Fruit fly (Drosophila melanogaster): ENCODE data around the gene Osi5.
A peak's percentile ranks its signal among the peaks of the same experiment; 100 is the strongest.

The Osi5 gene

dm6 chr3R:6241289-6241688, 14.0 kb downstream of the Osi5 start (continued):
- no peak for TF ChIP-seq CG1832 (GFP tag; optimal IDR thresholded peaks at IDR 0.05)
- no peak for TF ChIP-seq abd-A (tag; optimal IDR thresholded peaks at IDR 0.05)
- TF ChIP-seq gem (tag; optimal IDR thresholded peaks at IDR 0.05) = peak; percentile 70
- no peak for TF ChIP-seq Bteb2 (GFP tag; optimal IDR thresholded peaks at IDR 0.05)
- TF ChIP-seq CG12659 (GFP tag; optimal IDR thresholded peaks at IDR 0.05) = peak; percentile 6
- no peak for TF ChIP-seq CG33213 (GFP tag; optimal IDR thresholded peaks at IDR 0.05)
- no peak for TF ChIP-seq Spps (tag; optimal IDR thresholded peaks at IDR 0.05)
- peak in 1 of 3 experiments; percentile 42 for TF ChIP-seq lola (GFP tag; optimal IDR thresholded peaks at IDR 0.05)
- no peak for TF ChIP-seq CG7357 (GFP tag; IDR thresholded peaks at IDR 0.05)
- TF ChIP-seq bsh (GFP tag; optimal IDR thresholded peaks at IDR 0.05) = peak in 1 of 2 experiments; percentile 59
- TF ChIP-seq ewg (GFP tag; optimal IDR thresholded peaks at IDR 0.05) = peak; percentile 29
- TF ChIP-seq bbx (GFP tag; IDR thresholded peaks at IDR 0.05; ENCODE audit: partially characterized antibody) = no peak
- no peak for TF ChIP-seq trh (GFP tag; optimal IDR thresholded peaks at IDR 0.05)
- TF ChIP-seq hbn (GFP tag; IDR thresholded peaks at IDR 0.05; ENCODE audit: partially characterized antibody) = no peak
- TF ChIP-seq CG3726 (GFP tag; IDR thresholded peaks at IDR 0.05) = no peak
- no peak for TF ChIP-seq zen (tag; optimal IDR thresholded peaks at IDR 0.05)
- TF ChIP-seq salm (tag; optimal IDR thresholded peaks at IDR 0.05) = no peak
- TF ChIP-seq CG4360 (GFP tag; IDR thresholded peaks at IDR 0.05) = no peak
- no peak for TF ChIP-seq yki (optimal IDR thresholded peaks at IDR 0.05)
- TF ChIP-seq sob (GFP tag; IDR thresholded peaks at IDR 0.05) = no peak
- no peak for TF ChIP-seq CG9876 (GFP tag; optimal IDR thresholded peaks at IDR 0.05)
- TF ChIP-seq H2.0 (GFP tag; IDR thresholded peaks at IDR 0.05) = no peak
- TF ChIP-seq Dbx (GFP tag; IDR thresholded peaks at IDR 0.05) = no peak
- TF ChIP-seq ase (GFP tag; IDR thresholded peaks at IDR 0.05) = no peak
- TF ChIP-seq CG12219 (GFP tag; optimal IDR thresholded peaks at IDR 0.05) = no peak
- TF ChIP-seq dm (GFP tag; optimal IDR thresholded peaks at IDR 0.05) = no peak
- TF ChIP-seq CG31441 (GFP tag; IDR thresholded peaks at IDR 0.05) = peak; percentile 72
- TF ChIP-seq CG12942 (GFP tag; optimal IDR thresholded peaks at IDR 0.05) = no peak
- no peak for TF ChIP-seq Sry-β (GFP tag; optimal IDR thresholded peaks at IDR 0.05)
- TF ChIP-seq lmd (GFP tag; IDR thresholded peaks at IDR 0.05) = no peak
- TF ChIP-seq Xbp1 (GFP tag; optimal IDR thresholded peaks at IDR 0.05) = no peak
- no peak for TF ChIP-seq CG18619 (GFP tag; optimal IDR thresholded peaks at IDR 0.05)
- peak; percentile 63 for TF ChIP-seq sens (GFP tag)
- TF ChIP-seq ATbp (GFP tag; optimal IDR thresholded peaks at IDR 0.05) = peak; percentile 69
- no peak for TF ChIP-seq Rx (GFP tag; IDR thresholded peaks at IDR 0.05)
- TF ChIP-seq CG10431 (GFP tag; optimal IDR thresholded peaks at IDR 0.05) = no peak
- TF ChIP-seq MTF-1 (GFP tag; optimal IDR thresholded peaks at IDR 0.05; ENCODE audit: borderline replicate concordance) = no peak
- no peak for TF ChIP-seq ci (GFP tag; IDR thresholded peaks at IDR 0.05)
- TF ChIP-seq CG4404 (GFP tag; IDR thresholded peaks at IDR 0.05) = no peak
- no peak for TF ChIP-seq nau (GFP tag; optimal IDR thresholded peaks at IDR 0.05)
- no peak for TF ChIP-seq CG2889 (GFP tag; IDR thresholded peaks at IDR 0.05)
- no peak for TF ChIP-seq CG6683 (GFP tag; optimal IDR thresholded peaks at IDR 0.05)
- TF ChIP-seq pita (GFP tag; optimal IDR thresholded peaks at IDR 0.05) = no peak
- no peak for TF ChIP-seq CG9215 (GFP tag; IDR thresholded peaks at IDR 0.05)
- no peak for TF ChIP-seq CG8765 (GFP tag; IDR thresholded peaks at IDR 0.05)
- no peak for TF ChIP-seq CG16779 (GFP tag; IDR thresholded peaks at IDR 0.05)
- no peak for TF ChIP-seq sr (GFP tag; IDR thresholded peaks at IDR 0.05)
- peak in 1 of 2 experiments; percentile 60 for TF ChIP-seq Eip74EF (GFP tag; optimal IDR thresholded peaks at IDR 0.05)
- no peak for TF ChIP-seq corto (GFP tag; optimal IDR thresholded peaks at IDR 0.05)
- TF ChIP-seq cg (GFP tag; optimal IDR thresholded peaks at IDR 0.05) = no peak
- TF ChIP-seq CG30403 (GFP tag; optimal IDR thresholded peaks at IDR 0.05) = peak; percentile 20
- TF ChIP-seq sna (GFP tag; IDR thresholded peaks at IDR 0.05; ENCODE audit: partially characterized antibody) = no peak

Measured in whole organism, embryonic.